Worm (Caenorhabditis elegans) whole organism, young adult: ENCODE data around the gene clec-163.
A peak's percentile ranks its signal among the peaks of the same experiment; 100 is the strongest.

Experiments used
- B0019.2 ChIP-seq: fragments of 200-800 bp; sonication (Bioruptor generic); conservative IDR thresholded peaks from 2 replicates; pipeline ENCODE4 v1.3.6; 2022; ENCODE audit warnings: missing genetic modification reagents, missing genetic modification characterization, missing compliant biosample characterization
- B0336.3 ChIP-seq: fragments of 200-800 bp; sonication (Bioruptor generic); IDR thresholded peaks from 2 replicates; pipeline ENCODE4 v1.3.6; 2022; ENCODE audit warnings: missing genetic modification characterization, missing compliant biosample characterization
- F23B12.7 ChIP-seq: sonication (generic microtip); optimal IDR thresholded peaks from 2 replicates; lab custom pipeline; 2017; ENCODE audit warnings: missing genetic modification characterization, mild to moderate bottlenecking, missing compliant biosample characterization, antibody characterized with exemption, moderate library complexity; ENCODE audit not compliant: insufficient read depth
- F37B4.10 ChIP-seq: fragments of 200-800 bp; sonication (Bioruptor generic); IDR thresholded peaks from 2 replicates; pipeline ENCODE4 v1.3.6; 2022; ENCODE audit warnings: missing genetic modification characterization, missing compliant biosample characterization
- F49E8.2 ChIP-seq: sonication (generic microtip); optimal IDR thresholded peaks from 3 replicates; lab custom pipeline; 2017; ENCODE audit warnings: missing genetic modification characterization, mild to moderate bottlenecking, missing compliant biosample characterization, antibody characterized with exemption, moderate library complexity; ENCODE audit not compliant: insufficient read depth
- F52B5.7 ChIP-seq: sonication (generic microtip); optimal IDR thresholded peaks from 2 replicates; lab custom pipeline; 2016; ENCODE audit warnings: mild to moderate bottlenecking, missing genetic modification characterization, missing compliant biosample characterization
- F57C9.4 ChIP-seq: sonication (generic microtip); optimal IDR thresholded peaks from 2 replicates; lab custom pipeline; 2017; ENCODE audit warnings: mild to moderate bottlenecking, missing genetic modification characterization, missing compliant biosample characterization
- K12H6.12 ChIP-seq: fragments of 200-800 bp; sonication (Bioruptor generic); optimal IDR thresholded peaks from 2 replicates; lab custom pipeline; 2018; ENCODE audit warnings: mild to moderate bottlenecking, missing genetic modification characterization, missing compliant biosample characterization
- Y67H2A.10 ChIP-seq: fragments of 200-800 bp; sonication (Bioruptor generic); conservative IDR thresholded peaks from 2 replicates; pipeline ENCODE4 v1.3.6; 2022; ENCODE audit warnings: missing genetic modification reagents, missing genetic modification characterization, missing compliant biosample characterization
- Y79H2A.3 ChIP-seq: fragments of 200-800 bp; sonication (Bioruptor generic); conservative IDR thresholded peaks from 2 replicates; pipeline ENCODE4 v1.3.6; 2022; ENCODE audit warnings: missing genetic modification reagents, missing genetic modification characterization, missing compliant biosample characterization
- Y95B8A.8 ChIP-seq: fragments of 200-800 bp; sonication (Bioruptor generic); IDR thresholded peaks from 2 replicates; pipeline ENCODE4 v1.3.6; 2022; ENCODE audit warnings: missing genetic modification reagents, missing genetic modification characterization, missing compliant biosample characterization
- attf-3 ChIP-seq: fragments of 200-800 bp; sonication (Bioruptor generic); conservative IDR thresholded peaks from 2 replicates; pipeline ENCODE4 v1.3.6; 2022; ENCODE audit warnings: missing genetic modification reagents, missing genetic modification characterization, missing compliant biosample characterization
- attf-5 ChIP-seq: fragments of 200-800 bp; sonication (Bioruptor generic); optimal IDR thresholded peaks from 2 replicates; lab custom pipeline; 2018; ENCODE audit warnings: mild to moderate bottlenecking, missing genetic modification characterization, missing compliant biosample characterization
- attf-6 ChIP-seq: fragments of 200-800 bp; sonication (Bioruptor generic); IDR thresholded peaks from 2 replicates; pipeline ENCODE4 v1.3.6; 2022; ENCODE audit warnings: missing genetic modification reagents, missing genetic modification characterization, missing compliant biosample characterization
- bed-2 ChIP-seq: fragments of 200-800 bp; sonication (Bioruptor generic); IDR thresholded peaks from 2 replicates; pipeline ENCODE4 v1.3.6; 2022; ENCODE audit warnings: missing genetic modification reagents, missing genetic modification characterization, missing compliant biosample characterization
- cebp-1 ChIP-seq, 2 experiments: fragments of 200-800 bp in 1 of 2; sonication (Bioruptor generic) in 1 of 2; sonication (generic microtip) in 1 of 2; IDR thresholded peaks in 1 of 2; optimal IDR thresholded peaks in 1 of 2; 2 replicates each; pipeline versions ENCODE4 v1.3.6 to Lab custom; 2017 to 2022; ENCODE audit warnings: missing compliant biosample characterization in 2 of 2, missing genetic modification characterization in 2 of 2, mild to moderate bottlenecking in 1 of 2, missing genetic modification reagents in 1 of 2, moderate library complexity in 1 of 2
- ceh-58 ChIP-seq: fragments of 200-800 bp; sonication (Bioruptor generic); IDR thresholded peaks from 2 replicates; pipeline ENCODE4 v1.3.6; 2022; ENCODE audit warnings: missing genetic modification characterization, missing compliant biosample characterization
- ceh-79 ChIP-seq: sonication (generic microtip); optimal IDR thresholded peaks from 2 replicates; lab custom pipeline; 2017; ENCODE audit warnings: mild to moderate bottlenecking, missing genetic modification characterization, missing compliant biosample characterization
- chd-7 ChIP-seq: sonication (generic microtip); optimal IDR thresholded peaks from 2 replicates; lab custom pipeline; 2016; ENCODE audit warnings: mild to moderate bottlenecking, missing genetic modification characterization, moderate library complexity, missing compliant biosample characterization
- die-1 ChIP-seq: sonication (generic microtip); optimal IDR thresholded peaks from 2 replicates; lab custom pipeline; 2016; ENCODE audit warnings: missing genotype, mild to moderate bottlenecking, missing genetic modification characterization, missing compliant biosample characterization
- dox-1 ChIP-seq: fragments of 200-800 bp; sonication (Bioruptor generic); IDR thresholded peaks from 2 replicates; pipeline ENCODE4 v1.3.6; 2022; ENCODE audit warnings: missing genetic modification reagents, missing genetic modification characterization, missing compliant biosample characterization
- egrh-3 ChIP-seq: fragments of 200-800 bp; sonication (Bioruptor generic); IDR thresholded peaks from 2 replicates; pipeline ENCODE4 v1.3.6; 2022; ENCODE audit warnings: missing genetic modification reagents, missing genetic modification characterization, missing compliant biosample characterization
- ekl-4 ChIP-seq: fragments of 200-800 bp; sonication (Bioruptor generic); IDR thresholded peaks from 2 replicates; pipeline ENCODE4 v1.3.6; 2022; ENCODE audit warnings: missing genetic modification reagents, missing genetic modification characterization, missing compliant biosample characterization
- him-1 ChIP-seq: sonication (generic microtip); optimal IDR thresholded peaks from 2 replicates; lab custom pipeline; 2016; ENCODE audit warnings: missing genotype, missing genetic modification reagents, missing genetic modification characterization, missing compliant biosample characterization
- hmg-1.2 ChIP-seq: fragments of 200-800 bp; sonication (Bioruptor generic); IDR thresholded peaks from 2 replicates; pipeline ENCODE4 v1.3.6; 2022; ENCODE audit warnings: missing genetic modification reagents, missing genetic modification characterization, missing compliant biosample characterization
- hrde-1 ChIP-seq: sonication (generic microtip); optimal IDR thresholded peaks from 2 replicates; lab custom pipeline; 2016; ENCODE audit warnings: missing genetic modification characterization, mild to moderate bottlenecking, missing compliant biosample characterization, moderate library complexity, missing genotype, missing genetic modification reagents, borderline replicate concordance
- let-607 ChIP-seq, 2 experiments: fragments of 200-800 bp in 1 of 2; sonication (Bioruptor generic) in 1 of 2; sonication (generic microtip) in 1 of 2; optimal IDR thresholded peaks; 2 replicates each; lab custom pipeline; 2016 to 2018; ENCODE audit warnings: mild to moderate bottlenecking in 2 of 2, missing compliant biosample characterization in 2 of 2, missing genetic modification characterization in 2 of 2, moderate library complexity in 2 of 2, missing genotype in 1 of 2
- lin-26 ChIP-seq: fragments of 200-800 bp; sonication (Bioruptor generic); IDR thresholded peaks from 2 replicates; pipeline ENCODE4 v1.3.6; 2022; ENCODE audit warnings: missing genetic modification reagents, missing genetic modification characterization, missing compliant biosample characterization
- lin-54 ChIP-seq: fragments of 200-800 bp; sonication (Bioruptor generic); optimal IDR thresholded peaks from 2 replicates; lab custom pipeline; 2018; ENCODE audit warnings: mild to moderate bottlenecking, missing genetic modification characterization, missing compliant biosample characterization
- lsy-27 ChIP-seq: sonication (generic microtip); optimal IDR thresholded peaks from 2 replicates; lab custom pipeline; 2017; ENCODE audit warnings: missing genetic modification characterization, mild to moderate bottlenecking, missing compliant biosample characterization, antibody characterized with exemption, missing genotype, borderline replicate concordance; ENCODE audit not compliant: insufficient read depth
- madf-10 ChIP-seq: sonication (generic microtip); optimal IDR thresholded peaks from 2 replicates; lab custom pipeline; 2016; ENCODE audit warnings: mild to moderate bottlenecking, missing genetic modification characterization, missing compliant biosample characterization
- nfyb-1 ChIP-seq: fragments of 200-800 bp; sonication (Bioruptor generic); IDR thresholded peaks from 2 replicates; pipeline ENCODE4 v1.3.6; 2022; ENCODE audit warnings: missing genetic modification reagents, missing genetic modification characterization, missing compliant biosample characterization
- nhr-120 ChIP-seq: fragments of 200-800 bp; sonication (Bioruptor generic); IDR thresholded peaks from 2 replicates; pipeline ENCODE4 v1.3.6; 2022; ENCODE audit warnings: missing genetic modification characterization, missing compliant biosample characterization
- nhr-80 ChIP-seq: sonication (generic microtip); optimal IDR thresholded peaks from 2 replicates; lab custom pipeline; 2016; ENCODE audit warnings: missing genetic modification characterization, missing compliant biosample characterization
- pbrm-1 ChIP-seq: fragments of 200-800 bp; sonication (Bioruptor generic); IDR thresholded peaks from 2 replicates; pipeline ENCODE4 v1.3.6; 2022; ENCODE audit warnings: missing genetic modification reagents, missing genetic modification characterization, missing compliant biosample characterization
- rcor-1 ChIP-seq: fragments of 200-800 bp; sonication (Bioruptor generic); IDR thresholded peaks from 2 replicates; pipeline ENCODE4 v1.3.6; 2022; ENCODE audit warnings: missing genetic modification reagents, missing genetic modification characterization, missing compliant biosample characterization
- snpc-1.3 ChIP-seq: sonication (generic microtip); optimal IDR thresholded peaks from 2 replicates; lab custom pipeline; 2017; ENCODE audit warnings: missing genetic modification characterization, mild to moderate bottlenecking, missing compliant biosample characterization, antibody characterized with exemption, moderate library complexity, missing genotype, missing genetic modification reagents; ENCODE audit not compliant: insufficient read depth
- snpc-4 ChIP-seq, 5 experiments: fragments of 150-350 bp in 1 of 5; sonication (generic microtip) in 4 of 5; optimal IDR thresholded peaks; 2 replicates each; lab custom pipeline; 2014 to 2018; ENCODE audit warnings: missing genetic modification characterization in 5 of 5, missing biosample characterization in 3 of 5, antibody characterized with exemption in 2 of 5, mild to moderate bottlenecking in 2 of 5, missing compliant biosample characterization in 2 of 5, missing genotype in 2 of 5, moderate library complexity in 2 of 5, missing genetic modification reagents in 1 of 5
- sptf-2 ChIP-seq: fragments of 200-800 bp; sonication (Bioruptor generic); optimal IDR thresholded peaks from 2 replicates; lab custom pipeline; 2018; ENCODE audit warnings: mild to moderate bottlenecking, missing genetic modification characterization, missing compliant biosample characterization
- tbx-9 ChIP-seq: sonication (generic microtip); optimal IDR thresholded peaks from 2 replicates; lab custom pipeline; 2016; ENCODE audit warnings: borderline replicate concordance, missing genetic modification characterization, inconsistent platforms, missing compliant biosample characterization
- unc-130 ChIP-seq: sonication (generic microtip); optimal IDR thresholded peaks from 2 replicates; lab custom pipeline; 2016; ENCODE audit warnings: missing genetic modification reagents, missing genetic modification characterization, missing compliant biosample characterization
- zfh-2 ChIP-seq: fragments of 200-800 bp; sonication (Bioruptor generic); conservative IDR thresholded peaks from 2 replicates; pipeline ENCODE4 v1.3.6; 2022; ENCODE audit warnings: missing genetic modification reagents, missing genetic modification characterization, missing compliant biosample characterization

clec-163 gene

DNA sequence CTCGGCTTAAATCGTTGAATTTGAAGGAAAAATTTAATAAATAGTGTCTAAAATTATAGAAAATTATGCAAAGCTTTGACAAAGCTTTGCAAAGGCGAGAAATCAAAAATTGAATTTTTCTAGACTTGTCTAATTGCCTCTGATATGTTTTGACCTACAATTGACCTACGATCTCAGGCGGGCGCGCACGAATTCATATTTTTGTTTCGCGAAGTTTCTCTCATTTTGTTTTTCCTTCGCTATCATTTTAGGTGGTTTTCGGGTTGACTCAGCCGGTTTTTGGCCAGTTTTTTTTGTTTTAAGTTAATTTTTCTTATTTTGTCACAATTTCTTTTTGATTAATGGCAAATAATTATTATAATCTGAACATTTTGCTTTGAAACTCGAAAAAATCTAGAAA lies 13.1 kb downstream of the clec-163 start (continued):
- TF ChIP-seq sptf-2 = no peak
- TF ChIP-seq lin-54 (GFP tag; lab: Kevin White, UChicago) = peak; percentile 73
- no peak for TF ChIP-seq B0336.3

DNA sequence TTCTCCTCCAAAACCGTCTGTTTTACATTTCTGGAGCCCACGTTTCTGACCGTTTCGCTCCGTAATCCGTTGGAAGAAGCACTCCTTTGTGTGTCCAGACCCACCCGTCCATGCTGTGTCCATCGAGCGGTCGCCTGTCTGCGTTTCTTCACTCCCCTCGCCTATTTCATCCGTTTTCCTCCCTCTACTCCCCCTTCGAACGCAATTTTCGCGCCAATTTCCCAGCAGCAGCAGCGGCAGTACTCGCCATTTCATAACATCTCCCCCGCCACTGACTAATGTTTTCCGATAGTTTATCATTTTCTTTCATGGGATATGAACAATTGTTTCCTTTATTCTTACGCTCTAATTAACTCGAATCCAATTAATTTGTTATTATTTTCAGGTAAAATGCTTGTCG lies 13.8 kb downstream of the clec-163 start:
- TF ChIP-seq B0336.3 = 0 out of 2 replicates have a peak, but pooled peaks have one; percentile 40
- TF ChIP-seq attf-5 (GFP tag; lab: Kevin White, UChicago) = peak; percentile 23
- peak; percentile 82 for TF ChIP-seq egrh-3 (GFP tag; lab: Robert Waterston, UW)
- TF ChIP-seq nhr-80 = peak; percentile 35
- no peak for TF ChIP-seq snpc-4 (GFP tag; optimal IDR thresholded peaks at IDR 0.05; lab: Kevin White, UChicago)
- TF ChIP-seq snpc-4 (tag; optimal IDR thresholded peaks at IDR 0.05; lab: Kevin White, UChicago) = no peak
- TF ChIP-seq cebp-1 (GFP tag; IDR thresholded peaks at IDR 0.05; lab: Robert Waterston, UW) = peak; percentile 77; the same call in 1 of the 2 replicates
- TF ChIP-seq cebp-1 (tag; optimal IDR thresholded peaks at IDR 0.05; lab: Kevin White, UChicago) = peak; percentile 91
- TF ChIP-seq Y95B8A.8 = no peak
- TF ChIP-seq K12H6.12 (tag; lab: Kevin White, UChicago) = peak; percentile 26
- peak; percentile 50; the same call in 1 of the 2 replicates for TF ChIP-seq nfyb-1
- TF ChIP-seq rcor-1 = 0 out of 2 replicates have a peak, but pooled peaks have one; percentile 30
- peak; percentile 53; the same call in 1 of the 2 replicates for TF ChIP-seq hmg-1.2 (GFP tag; lab: Robert Waterston, UW)
- TF ChIP-seq attf-6 (GFP tag; lab: Robert Waterston, UW) = peak; percentile 48
- TF ChIP-seq F23B12.7 (tag; lab: Kevin White, UChicago) = no peak
- TF ChIP-seq F57C9.4 = no peak
- TF ChIP-seq pbrm-1 (GFP tag; lab: Robert Waterston, UW) = peak; percentile 24; the same call in 1 of the 2 replicates
- TF ChIP-seq ceh-58 (GFP tag; lab: Robert Waterston, UW) = no peak
- TF ChIP-seq dox-1 = 0 out of 2 replicates have a peak, but pooled peaks have one; percentile 39
- peak; percentile 79 for TF ChIP-seq zfh-2 (GFP tag; lab: Robert Waterston, UW)
- TF ChIP-seq let-607 (tag; optimal IDR thresholded peaks at IDR 0.05; lab: Kevin White, UChicago) = no peak
- TF ChIP-seq, all 124 proteins: peak for 13

DNA sequence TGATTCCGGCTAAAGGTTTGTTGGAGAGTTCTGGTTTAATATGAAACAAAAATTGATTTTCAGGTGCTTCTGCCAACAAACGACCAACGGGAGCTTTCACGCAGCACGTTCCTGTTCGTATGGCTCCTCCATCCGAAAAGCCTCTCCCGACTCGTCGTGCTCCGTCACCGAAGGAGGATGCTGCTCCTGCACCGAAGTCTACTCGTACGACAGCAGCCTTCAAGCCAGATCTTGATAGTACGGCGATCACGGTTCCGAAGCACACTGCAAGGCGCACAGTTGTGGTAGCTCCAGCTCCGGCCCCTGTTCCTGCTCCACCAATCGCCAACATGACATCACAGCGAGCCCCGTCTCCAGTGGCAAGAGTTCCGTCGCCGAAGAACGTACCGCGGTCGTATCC lies 14.7 kb downstream of the clec-163 start:
- TF ChIP-seq F49E8.2 (tag; lab: Kevin White, UChicago) (no peak), rcor-1 (no peak), B0019.2 (GFP tag; lab: Robert Waterston, UW) (no peak), lin-26 (GFP tag; lab: Robert Waterston, UW) (no peak), Y79H2A.3 (no peak), F37B4.10 (GFP tag; lab: Robert Waterston, UW) (no peak), hrde-1 (tag; lab: Kevin White, UChicago) (no peak), him-1 (tag; lab: Kevin White, UChicago) (no peak), ceh-79 (tag; lab: Kevin White, UChicago) (no peak), die-1 (tag; lab: Kevin White, UChicago) (no peak), attf-5 (GFP tag; lab: Kevin White, UChicago) (peak; percentile 5), ekl-4 (no peak), bed-2 (no peak), chd-7 (peak; percentile 8), Y95B8A.8 (0 out of 2 replicates have a peak, but pooled peaks have one; percentile 5), attf-6 (GFP tag; lab: Robert Waterston, UW) (0 out of 2 replicates have a peak, but pooled peaks have one; percentile 26), F52B5.7 (tag; lab: Kevin White, UChicago) (no peak), egrh-3 (GFP tag; lab: Robert Waterston, UW) (peak; percentile 55; the same call in 1 of the 2 replicates), nfyb-1 (no peak), Y67H2A.10 (no peak), zfh-2 (GFP tag; lab: Robert Waterston, UW) (peak; percentile 80), nhr-120 (GFP tag; lab: Robert Waterston, UW) (no peak), hmg-1.2 (GFP tag; lab: Robert Waterston, UW) (no peak), madf-10 (tag; lab: Kevin White, UChicago) (no peak), unc-130 (GFP tag; lab: Kevin White, UChicago) (no peak), attf-3 (no peak), tbx-9 (tag; lab: Kevin White, UChicago) (no peak), snpc-1.3 (tag; lab: Kevin White, UChicago) (no peak), lsy-27 (no peak)
